Comparison of ENCODE assay signal across 2 worm cellular contexts in genomic region chrIV:10685758-10686157, ce11.
A peak's percentile ranks its signal among the peaks of the same experiment; 100 is the strongest.
TF ChIP-seq lines count a peak whose summit lies in the region.

TSS of gene K08C7.6 (minus strand) at chrIV:10685858.
TSS of gene R102.1 (plus strand) at chrIV:10686048.

TF ChIP-seq in whole organism, L1 larva, 84 proteins besides CTCF, POLR2A, EP300 and RAD21:
- TF ChIP-seq lin-14 (GFP tag; optimal IDR thresholded peaks at IDR 0.05; lab: Kevin White, UChicago), result peak; percentile 64
- TF ChIP-seq pax-3 (tag; optimal IDR thresholded peaks at IDR 0.05; lab: Kevin White, UChicago), result no peak
TF ChIP-seq in whole organism, L1 larva: peak in this region for 1.

TF ChIP-seq in whole organism, mixed stage, embryonic, 35 proteins besides CTCF, POLR2A, EP300 and RAD21:
- TF ChIP-seq elt-3 (tag; optimal IDR thresholded peaks at IDR 0.05; lab: Kevin White, UChicago) (no peak), unc-120 (tag; optimal IDR thresholded peaks at IDR 0.05; lab: Kevin White, UChicago; ENCODE audit: poor library complexity, severe bottlenecking) (peak; percentile 16)
